Fruit fly (Drosophila melanogaster): ENCODE data around the gene rtet.

dm6 chr3R:21078958-21079357 is 29.3 kb upstream of the rtet start:
- TF ChIP-seq Sox102F (GFP tag; optimal IDR thresholded peaks at IDR 0.05) = no peak
- no peak for TF ChIP-seq Sox14 (GFP tag; optimal IDR thresholded peaks at IDR 0.05)
- TF ChIP-seq Eip93F (GFP tag; optimal IDR thresholded peaks at IDR 0.05) = no peak
- no peak for TF ChIP-seq CG6854 (GFP tag; optimal IDR thresholded peaks at IDR 0.05)
- TF ChIP-seq CG4318 (GFP tag; optimal IDR thresholded peaks at IDR 0.05) = no peak
- TF ChIP-seq Met (GFP tag; optimal IDR thresholded peaks at IDR 0.05) = no peak
- no peak for TF ChIP-seq CG6808 (GFP tag; optimal IDR thresholded peaks at IDR 0.05)
- TF ChIP-seq CG8319 (GFP tag; optimal IDR thresholded peaks at IDR 0.05) = no peak
- TF ChIP-seq CG6163 (GFP tag; IDR thresholded peaks at IDR 0.05) = no peak
- no peak for TF ChIP-seq ss (GFP tag; optimal IDR thresholded peaks at IDR 0.05)
- no peak for TF ChIP-seq CG11294 (GFP tag; IDR thresholded peaks at IDR 0.05)
